Fruit fly (Drosophila melanogaster) whole organism, embryonic: ENCODE data around the gene Sec24CD.

Experiments
- Aef1 ChIP-seq: fragments of 200-800 bp; sonication (Bioruptor generic); IDR thresholded peaks from 3 replicates; pipeline ENCODE4 v1.3.6; 2022; ENCODE audit warnings: missing biosample characterization, missing genetic modification characterization
- Atf6 ChIP-seq: fragments of 200-800 bp; sonication (Bioruptor generic); IDR thresholded peaks from 2 replicates; pipeline ENCODE4 v1.3.6; 2022; ENCODE audit warnings: missing biosample characterization, missing genetic modification characterization
- Bgb ChIP-seq: fragments of 200-800 bp; sonication (Bioruptor generic); IDR thresholded peaks from 2 replicates; pipeline ENCODE4 v1.3.6; 2022; ENCODE audit warnings: missing biosample characterization, missing genetic modification characterization; ENCODE audit not compliant: partially characterized antibody
- CG10565 ChIP-seq: fragments of 200-800 bp; sonication (Bioruptor generic); optimal IDR thresholded peaks from 3 replicates; lab custom pipeline; 2016; ENCODE audit warnings: missing biosample characterization, mild to moderate bottlenecking, missing genetic modification characterization
- CG11504 ChIP-seq: fragments of 200-800 bp; sonication (Bioruptor generic); optimal IDR thresholded peaks from 3 replicates; lab custom pipeline; 2019; ENCODE audit warnings: missing biosample characterization, mild to moderate bottlenecking, missing genetic modification characterization, moderate library complexity
- CG11695 ChIP-seq: fragments of 200-800 bp; sonication (Bioruptor generic); IDR thresholded peaks from 3 replicates; pipeline ENCODE4 v1.3.6; 2022; ENCODE audit warnings: missing biosample characterization, missing genetic modification characterization
- CG11723 ChIP-seq: fragments of 200-800 bp; sonication (Bioruptor generic); optimal IDR thresholded peaks from 2 replicates; lab custom pipeline; 2017; ENCODE audit warnings: missing biosample characterization, mild to moderate bottlenecking, missing genetic modification characterization
- CG13287 ChIP-seq: fragments of 200-800 bp; sonication (Bioruptor generic); IDR thresholded peaks from 2 replicates; pipeline ENCODE4 v1.3.6; 2022; ENCODE audit warnings: missing biosample characterization, missing genetic modification characterization; ENCODE audit not compliant: partially characterized antibody
- CG13624 ChIP-seq: fragments of 200-800 bp; sonication (Bioruptor generic); optimal IDR thresholded peaks from 2 replicates; lab custom pipeline; 2016; ENCODE audit warnings: missing biosample characterization, missing genetic modification characterization
- CG14965 ChIP-seq: fragments of 200-800 bp; sonication (Bioruptor generic); optimal IDR thresholded peaks from 2 replicates; lab custom pipeline; 2016; ENCODE audit warnings: missing biosample characterization, missing genetic modification characterization, borderline replicate concordance
- CG16813 ChIP-seq: fragments of 200-800 bp; sonication (Bioruptor generic); IDR thresholded peaks from 3 replicates; pipeline ENCODE4 v1.3.6; 2022; ENCODE audit warnings: missing biosample characterization, missing genetic modification characterization; ENCODE audit not compliant: partially characterized antibody
- CG16863 ChIP-seq: fragments of 200-800 bp; sonication (Bioruptor generic); optimal IDR thresholded peaks from 3 replicates; lab custom pipeline; 2016; ENCODE audit warnings: missing biosample characterization, missing genetic modification characterization
- CG17829 ChIP-seq: fragments of 200-800 bp; optimal IDR thresholded peaks from 2 replicates; lab custom pipeline; 2019; ENCODE audit warnings: missing biosample characterization, mild to moderate bottlenecking, missing genetic modification characterization, moderate library complexity
- CG17912 ChIP-seq: fragments of 200-800 bp; sonication (Bioruptor generic); optimal IDR thresholded peaks from 2 replicates; lab custom pipeline; 2018; ENCODE audit warnings: missing biosample characterization, mild to moderate bottlenecking, missing genetic modification characterization
- CG2120 ChIP-seq: fragments of 200-800 bp; sonication (Bioruptor generic); optimal IDR thresholded peaks from 3 replicates; lab custom pipeline; 2016; ENCODE audit warnings: missing biosample characterization, missing genetic modification characterization
- CG2129 ChIP-seq: fragments of 200-800 bp; sonication (Bioruptor generic); IDR thresholded peaks from 2 replicates; pipeline ENCODE4 v1.3.6; 2022; ENCODE audit warnings: missing biosample characterization, missing genetic modification characterization; ENCODE audit not compliant: partially characterized antibody
- CG31388 ChIP-seq: fragments of 200-800 bp; sonication (Bioruptor generic); optimal IDR thresholded peaks from 2 replicates; lab custom pipeline; 2016; ENCODE audit warnings: missing biosample characterization, missing genetic modification characterization
- CG3407 ChIP-seq: fragments of 200-800 bp; sonication (Bioruptor generic); optimal IDR thresholded peaks from 2 replicates; lab custom pipeline; 2018; ENCODE audit warnings: missing biosample characterization, mild to moderate bottlenecking, missing genetic modification characterization
- CG3995 ChIP-seq: fragments of 200-800 bp; sonication (Bioruptor generic); optimal IDR thresholded peaks from 3 replicates; lab custom pipeline; 2016; ENCODE audit warnings: missing biosample characterization, missing genetic modification characterization
- CG4360 ChIP-seq: fragments of 200-800 bp; sonication (Bioruptor generic); IDR thresholded peaks from 2 replicates; pipeline ENCODE4 v1.3.6; 2022; ENCODE audit warnings: missing biosample characterization, missing genetic modification characterization
- CG7745 ChIP-seq: fragments of 200-800 bp; sonication (Bioruptor generic); optimal IDR thresholded peaks from 2 replicates; lab custom pipeline; 2018; ENCODE audit warnings: missing biosample characterization, mild to moderate bottlenecking, missing genetic modification characterization, moderate library complexity
- CG9215 ChIP-seq: fragments of 200-800 bp; sonication (Bioruptor generic); IDR thresholded peaks from 2 replicates; pipeline ENCODE4 v1.3.6; 2022; ENCODE audit warnings: missing biosample characterization, missing genetic modification characterization
- CG9797 ChIP-seq: fragments of 200-800 bp; sonication (Bioruptor generic); optimal IDR thresholded peaks from 3 replicates; lab custom pipeline; 2018; ENCODE audit warnings: missing biosample characterization, mild to moderate bottlenecking, missing genetic modification characterization
- CG9932 ChIP-seq: fragments of 200-800 bp; sonication (Bioruptor generic); IDR thresholded peaks from 2 replicates; pipeline ENCODE4 v1.3.6; 2022; ENCODE audit warnings: missing biosample characterization, missing genetic modification characterization
- Eip74EF ChIP-seq, 2 experiments: fragments of 200-800 bp in 1 of 2; fragments of >200 bp in 1 of 2; sonication (Bioruptor generic) in 1 of 2; optimal IDR thresholded peaks; 2 replicates each; lab custom pipeline; 2017 to 2019; ENCODE audit warnings: missing biosample characterization in 2 of 2, missing genetic modification characterization in 2 of 2, mild to moderate bottlenecking in 1 of 2, moderate library complexity in 1 of 2
- Hand ChIP-seq: fragments of 200-800 bp; sonication (Bioruptor generic); optimal IDR thresholded peaks from 2 replicates; lab custom pipeline; 2017; ENCODE audit warnings: mild to moderate bottlenecking, missing biosample characterization, missing genetic modification reagents, missing genetic modification characterization
- HmgZ ChIP-seq: fragments of 200-800 bp; sonication (Bioruptor generic); optimal IDR thresholded peaks from 2 replicates; lab custom pipeline; 2018; ENCODE audit warnings: missing biosample characterization, mild to moderate bottlenecking, missing genetic modification characterization
- Hr78 ChIP-seq, 2 experiments: fragments of 200-800 bp in 1 of 2; fragments of >200 bp in 1 of 2; sonication (Bioruptor generic) in 1 of 2; optimal IDR thresholded peaks; 2 replicates each; lab custom pipeline; 2017 to 2019; ENCODE audit warnings: missing biosample characterization in 2 of 2, missing genetic modification characterization in 2 of 2, mild to moderate bottlenecking in 1 of 2, moderate library complexity in 1 of 2
- Opbp ChIP-seq: fragments of 200-800 bp; sonication (Bioruptor generic); IDR thresholded peaks from 3 replicates; pipeline ENCODE4 v1.3.6; 2022; ENCODE audit warnings: missing biosample characterization, missing genetic modification characterization; ENCODE audit not compliant: partially characterized antibody
- Rx ChIP-seq: fragments of 200-800 bp; sonication (Bioruptor generic); IDR thresholded peaks from 2 replicates; pipeline ENCODE4 v1.3.6; 2022; ENCODE audit warnings: missing biosample characterization, missing genetic modification characterization
- Sox100B ChIP-seq: fragments of 200-800 bp; sonication (Bioruptor generic); optimal IDR thresholded peaks from 3 replicates; lab custom pipeline; 2018; ENCODE audit warnings: missing biosample characterization, mild to moderate bottlenecking, missing genetic modification characterization
- Xrp1 ChIP-seq: fragments of 200-800 bp; sonication (Bioruptor generic); IDR thresholded peaks from 2 replicates; pipeline ENCODE4 v1.3.6; 2022; ENCODE audit warnings: missing biosample characterization, missing genetic modification characterization
- crp ChIP-seq, 2 experiments: fragments of 200-800 bp; sonication (Bioruptor generic); optimal IDR thresholded peaks; 2 replicates in 1 of 2; 3 replicates in 1 of 2; lab custom pipeline; 2017; ENCODE audit warnings: missing biosample characterization in 2 of 2, missing genetic modification characterization in 2 of 2, mild to moderate bottlenecking in 1 of 2, moderate library complexity in 1 of 2
- dmrt11E ChIP-seq: fragments of 200-800 bp; sonication (Bioruptor generic); optimal IDR thresholded peaks from 3 replicates; lab custom pipeline; 2018; ENCODE audit warnings: missing biosample characterization, mild to moderate bottlenecking, missing genetic modification characterization, moderate library complexity
- fu2 ChIP-seq: fragments of 200-800 bp; sonication (Bioruptor generic); optimal IDR thresholded peaks from 2 replicates; lab custom pipeline; 2016; ENCODE audit warnings: missing biosample characterization, missing genetic modification characterization
- klu ChIP-seq: fragments of 200-800 bp; sonication (Bioruptor generic); IDR thresholded peaks from 2 replicates; pipeline ENCODE4 v1.3.6; 2022; ENCODE audit warnings: missing biosample characterization, missing genetic modification characterization
- maf-S ChIP-seq: fragments of 200-800 bp; sonication (Bioruptor generic); optimal IDR thresholded peaks from 2 replicates; lab custom pipeline; 2016; ENCODE audit warnings: missing biosample characterization, missing genetic modification characterization
- nerfin-2 ChIP-seq: fragments of 200-800 bp; sonication (Bioruptor generic); IDR thresholded peaks from 2 replicates; pipeline ENCODE4 v1.3.6; 2022; ENCODE audit warnings: missing biosample characterization, missing genetic modification characterization; ENCODE audit not compliant: partially characterized antibody
- nom ChIP-seq: fragments of 200-800 bp; sonication (Bioruptor generic); optimal IDR thresholded peaks from 2 replicates; lab custom pipeline; 2017; ENCODE audit warnings: missing biosample characterization, missing genetic modification characterization, mild to moderate bottlenecking, moderate library complexity, missing genetic modification reagents
- odd ChIP-seq: fragments of 200-800 bp; sonication (Bioruptor generic); optimal IDR thresholded peaks from 2 replicates; lab custom pipeline; 2017; ENCODE audit warnings: missing biosample characterization, mild to moderate bottlenecking, missing genetic modification characterization
- onecut ChIP-seq: fragments of 200-800 bp; sonication (Bioruptor generic); IDR thresholded peaks from 2 replicates; pipeline ENCODE4 v1.3.6; 2022; ENCODE audit warnings: missing biosample characterization, missing genetic modification characterization
- pb ChIP-seq: fragments of 200-800 bp; sonication (Bioruptor generic); optimal IDR thresholded peaks from 3 replicates; lab custom pipeline; 2016; ENCODE audit warnings: missing biosample characterization, missing genetic modification characterization
- tap ChIP-seq: fragments of 200-800 bp; optimal IDR thresholded peaks from 3 replicates; lab custom pipeline; 2019; ENCODE audit warnings: missing biosample characterization, mild to moderate bottlenecking, missing genetic modification characterization, moderate library complexity
- tna ChIP-seq: fragments of 200-800 bp; sonication (Bioruptor generic); IDR thresholded peaks from 2 replicates; pipeline ENCODE4 v1.3.6; 2022; ENCODE audit warnings: missing biosample characterization, missing genetic modification characterization; ENCODE audit not compliant: partially characterized antibody

Sec24CD gene

DNA sequence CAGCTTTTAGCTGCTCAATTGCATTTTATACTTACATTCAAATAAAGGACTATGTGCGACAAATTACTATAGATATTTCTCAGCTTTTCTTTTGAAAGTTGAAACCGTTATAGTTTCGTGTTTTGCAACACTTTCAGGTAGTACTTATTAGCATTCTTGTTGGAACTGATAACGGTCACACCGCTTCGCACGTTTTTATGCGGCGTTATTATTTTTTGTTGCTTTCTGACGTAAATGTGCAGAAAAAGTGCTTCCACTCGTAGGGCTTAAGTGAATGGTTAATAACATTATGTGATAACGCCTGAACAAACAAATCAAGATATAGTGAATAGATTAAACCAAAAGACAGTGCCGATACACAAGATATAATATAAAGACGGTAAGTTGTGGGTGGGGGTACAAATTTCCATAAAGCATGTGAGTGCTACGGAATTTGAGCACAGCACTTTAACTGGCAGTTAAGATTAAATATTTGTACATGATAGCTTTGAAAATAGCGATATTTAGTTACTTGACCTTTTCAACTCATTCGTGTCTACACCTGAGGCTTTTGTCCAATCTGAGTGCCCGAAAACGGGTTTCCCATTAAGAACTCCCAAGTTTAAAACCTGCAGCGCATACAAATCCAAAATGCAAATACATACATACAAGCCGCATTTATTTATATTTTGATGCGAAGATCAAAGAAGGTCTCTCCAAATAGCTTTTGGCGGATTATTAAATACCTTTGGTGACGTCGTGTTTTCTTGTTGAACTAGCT, 15.9 kb downstream of the Sec24CD start, which contains the start of gene papi (continued):
- TF ChIP-seq crp (GFP tag; optimal IDR thresholded peaks at IDR 0.05; lab: Kevin White, UChicago) (peak in 1 of 2 experiments; percentile 14), Aef1 (GFP tag; lab: Robert Waterston, UW) (no peak)

DNA sequence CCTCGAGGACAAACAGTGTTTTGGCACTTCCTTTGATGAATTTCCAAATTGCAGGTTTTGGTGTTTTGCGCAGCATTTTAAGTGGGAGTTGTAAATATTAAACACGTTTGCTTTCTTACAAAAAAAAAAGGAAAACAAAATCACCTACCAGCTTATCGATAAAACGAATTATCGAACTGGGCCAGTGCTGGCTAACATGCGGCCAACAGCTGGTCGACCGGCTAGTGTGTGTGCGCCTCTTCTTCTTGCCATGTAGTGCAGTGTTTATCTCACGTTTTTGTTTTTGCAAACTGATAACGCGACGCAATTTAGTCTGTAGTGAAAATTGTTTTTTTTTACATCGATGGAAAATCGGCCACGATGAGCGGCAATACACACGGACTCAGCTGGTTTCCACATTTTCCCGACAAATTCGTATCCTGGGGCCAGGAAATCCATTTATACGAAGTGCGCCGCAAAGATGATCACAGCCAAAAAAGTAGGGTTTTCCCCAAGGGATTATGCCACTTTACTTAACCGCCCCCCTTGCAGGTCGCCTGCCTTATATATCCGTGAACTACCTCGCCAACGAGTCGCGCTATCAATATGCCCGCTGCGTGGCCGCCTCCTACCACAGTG, 19.5 kb downstream of the Sec24CD start, which contains the start of the genes CG15386, CG42371 and mio:
Gene CG15386, minus strand, starts transcription at position 180 of the 618 bp plus-strand sequence.
Gene CG42371, minus strand, starts transcription at position 180 of the 618 bp plus-strand sequence.
Gene mio, plus strand, starts transcription at position 224 of the 618 bp plus-strand sequence.
- no peak for TF ChIP-seq CG31388 (GFP tag; lab: Kevin White, UChicago)
- TF ChIP-seq CG7745 (tag; lab: Kevin White, UChicago) = no peak
- TF ChIP-seq Eip74EF (GFP tag; optimal IDR thresholded peaks at IDR 0.05; lab: Kevin White, UChicago) = no peak
- peak; percentile 12 for TF ChIP-seq CG17829
- TF ChIP-seq CG17912 (GFP tag; lab: Kevin White, UChicago) = no peak
- no peak for TF ChIP-seq CG9215 (GFP tag; lab: Robert Waterston, UW)
- 0 out of 2 replicates have a peak, but pooled peaks have one; percentile 12 for TF ChIP-seq CG4360
- 0 out of 2 replicates have a peak, but pooled peaks have one; percentile 19 for TF ChIP-seq Atf6 (GFP tag; lab: Robert Waterston, UW)
- no peak for TF ChIP-seq CG14965 (GFP tag; lab: Kevin White, UChicago)
- TF ChIP-seq CG16863 (GFP tag; lab: Kevin White, UChicago) = no peak
- TF ChIP-seq nerfin-2 = no peak; the same call in 1 of the 2 replicates
- peak; percentile 52; the same call in 1 of the 3 replicates for TF ChIP-seq Opbp
- TF ChIP-seq Hr78 (GFP tag; optimal IDR thresholded peaks at IDR 0.05; lab: Kevin White, UChicago) = no peak
- TF ChIP-seq CG13287 (GFP tag; lab: Robert Waterston, UW) = peak; percentile 65
- no peak for TF ChIP-seq CG2129 (GFP tag; lab: Robert Waterston, UW)
- TF ChIP-seq Sox100B = no peak
- TF ChIP-seq klu (GFP tag; lab: Robert Waterston, UW) = no peak
- peak; percentile 18 for TF ChIP-seq CG9797
- no peak for TF ChIP-seq tna (GFP tag; lab: Robert Waterston, UW)
- TF ChIP-seq CG2120 (GFP tag; lab: Kevin White, UChicago) = peak; percentile 54
- TF ChIP-seq fu2 (GFP tag; lab: Kevin White, UChicago) = no peak
- TF ChIP-seq CG3995 = peak; percentile 41
- TF ChIP-seq CG11695 = 0 out of 3 replicates have a peak, but pooled peaks have one; percentile 23
- no peak for TF ChIP-seq CG11723 (GFP tag; lab: Kevin White, UChicago)
- TF ChIP-seq onecut (GFP tag; lab: Robert Waterston, UW) = peak; percentile 44; the same call in 1 of the 2 replicates
- TF ChIP-seq Hand (GFP tag; lab: Kevin White, UChicago) = no peak
- no peak for TF ChIP-seq CG10565
- peak; percentile 59 for TF ChIP-seq Bgb (GFP tag; lab: Robert Waterston, UW)
- TF ChIP-seq nom (GFP tag; lab: Kevin White, UChicago) = peak; percentile 56
- TF ChIP-seq pb (GFP tag; lab: Kevin White, UChicago) = no peak
- TF ChIP-seq tap (tag; lab: Kevin White, UChicago) = no peak
- TF ChIP-seq maf-S = no peak
- TF ChIP-seq dmrt11E = no peak
- TF ChIP-seq odd = no peak
- TF ChIP-seq CG16813 = peak; percentile 57; the same call in 1 of the 3 replicates
- peak; percentile 48 for TF ChIP-seq CG9932 (GFP tag; lab: Robert Waterston, UW)
- TF ChIP-seq crp (GFP tag; optimal IDR thresholded peaks at IDR 0.05; lab: Kevin White, UChicago) = peak; percentile 71 to 96
- TF ChIP-seq Xrp1 (GFP tag; lab: Robert Waterston, UW) = peak; percentile 44
- TF ChIP-seq Rx (GFP tag; lab: Robert Waterston, UW) = no peak
- peak; percentile 51 for TF ChIP-seq HmgZ (tag; lab: Kevin White, UChicago)
- peak; percentile 82 for TF ChIP-seq CG13624 (GFP tag; lab: Kevin White, UChicago)
- TF ChIP-seq CG11504 (tag; lab: Kevin White, UChicago) = no peak
- no peak for TF ChIP-seq CG3407 (GFP tag; lab: Kevin White, UChicago)
